Fruit fly (Drosophila melanogaster) whole organism, embryonic: ENCODE results near the gene Reck.
A peak's percentile ranks its signal among the peaks of the same experiment; 100 is the strongest.

Experiments
- Adf1 ChIP-seq: fragments of 200-800 bp; sonication (Bioruptor generic); IDR thresholded peaks from 2 replicates; pipeline ENCODE4 v1.3.6; 2022; ENCODE audit warnings: missing biosample characterization, missing genetic modification characterization
- B-H1 ChIP-seq: fragments of 200-800 bp; sonication (Bioruptor generic); IDR thresholded peaks from 3 replicates; pipeline ENCODE4 v1.3.6; 2022; ENCODE audit warnings: missing biosample characterization, missing genetic modification characterization
- CG10462 ChIP-seq: fragments of 200-800 bp; sonication (Bioruptor generic); optimal IDR thresholded peaks from 2 replicates; lab custom pipeline; 2016; ENCODE audit warnings: missing biosample characterization, missing genetic modification characterization
- CG12104 ChIP-seq: fragments of 200-800 bp; sonication (Bioruptor generic); optimal IDR thresholded peaks from 3 replicates; lab custom pipeline; 2016; ENCODE audit warnings: missing biosample characterization, missing genetic modification characterization
- CG12391 ChIP-seq: fragments of 200-800 bp; sonication (Bioruptor generic); optimal IDR thresholded peaks from 3 replicates; lab custom pipeline; 2018; ENCODE audit warnings: missing biosample characterization, mild to moderate bottlenecking, missing genetic modification characterization, moderate library complexity
- CG12769 ChIP-seq: fragments of 200-800 bp; sonication (Bioruptor generic); optimal IDR thresholded peaks from 2 replicates; lab custom pipeline; 2019; ENCODE audit warnings: missing biosample characterization, mild to moderate bottlenecking, missing genetic modification characterization, moderate library complexity
- CG13287 ChIP-seq: fragments of 200-800 bp; sonication (Bioruptor generic); IDR thresholded peaks from 2 replicates; pipeline ENCODE4 v1.3.6; 2022; ENCODE audit warnings: missing biosample characterization, missing genetic modification characterization; ENCODE audit not compliant: partially characterized antibody
- CG17186 ChIP-seq: fragments of 200-800 bp; sonication (Bioruptor generic); optimal IDR thresholded peaks from 3 replicates; lab custom pipeline; 2017; ENCODE audit warnings: missing biosample characterization, missing genetic modification reagents, missing genetic modification characterization
- CG17328 ChIP-seq: fragments of 200-800 bp; sonication (Bioruptor generic); IDR thresholded peaks from 2 replicates; pipeline ENCODE4 v1.3.6; 2022; ENCODE audit warnings: missing biosample characterization, missing genetic modification characterization
- CG34422 ChIP-seq: fragments of 200-800 bp; sonication (Bioruptor generic); IDR thresholded peaks from 3 replicates; pipeline ENCODE4 v1.3.6; 2022; ENCODE audit warnings: missing biosample characterization, missing genetic modification characterization
- CG3726 ChIP-seq: fragments of 200-800 bp; sonication (Bioruptor generic); IDR thresholded peaks from 3 replicates; pipeline ENCODE4, ENCODE4 v1.3.6; 2022; ENCODE audit warnings: missing biosample characterization, missing genetic modification characterization
- CG3847 ChIP-seq: fragments of 200-800 bp; sonication (Bioruptor generic); IDR thresholded peaks from 2 replicates; pipeline ENCODE4 v1.3.6; 2022; ENCODE audit warnings: missing biosample characterization, missing genetic modification characterization
- CG9215 ChIP-seq: fragments of 200-800 bp; sonication (Bioruptor generic); IDR thresholded peaks from 2 replicates; pipeline ENCODE4 v1.3.6; 2022; ENCODE audit warnings: missing biosample characterization, missing genetic modification characterization
- CG9817 ChIP-seq: fragments of 200-800 bp; sonication (Bioruptor generic); optimal IDR thresholded peaks from 2 replicates; lab custom pipeline; 2018; ENCODE audit warnings: missing biosample characterization, mild to moderate bottlenecking, missing genetic modification characterization, moderate library complexity
- CoRest ChIP-seq: fragments of 200-800 bp; sonication (Bioruptor generic); optimal IDR thresholded peaks from 3 replicates; lab custom pipeline; 2018; ENCODE audit warnings: missing biosample characterization, mild to moderate bottlenecking, missing genetic modification characterization, moderate library complexity
- D ChIP-seq, 2 experiments: fragments of 200-800 bp in 1 of 2; fragments of >200 bp in 1 of 2; sonication (Bioruptor generic) in 1 of 2; optimal IDR thresholded peaks; 2 replicates in 1 of 2; 3 replicates in 1 of 2; lab custom pipeline; 2017; ENCODE audit warnings: mild to moderate bottlenecking in 1 of 2, missing biosample characterization in 1 of 2, missing genetic modification characterization in 1 of 2, missing genetic modification reagents in 1 of 2
- H15 ChIP-seq: fragments of 200-800 bp; sonication (Bioruptor generic); IDR thresholded peaks from 3 replicates; pipeline ENCODE4 v1.3.6; 2022; ENCODE audit warnings: missing biosample characterization, missing genetic modification characterization
- HLH4C ChIP-seq: fragments of 200-800 bp; sonication (Bioruptor generic); IDR thresholded peaks from 3 replicates; pipeline ENCODE4 v1.3.6; 2022; ENCODE audit warnings: missing biosample characterization, missing genetic modification characterization; ENCODE audit not compliant: partially characterized antibody
- Hr39 ChIP-seq: fragments of >200 bp; optimal IDR thresholded peaks from 2 replicates; lab custom pipeline; 2017
- Lhr ChIP-seq: fragments of 200-800 bp; sonication (Bioruptor generic); optimal IDR thresholded peaks from 3 replicates; lab custom pipeline; 2017; ENCODE audit warnings: mild to moderate bottlenecking, missing biosample characterization, missing genetic modification reagents, missing genetic modification characterization
- MBD-R2 ChIP-seq: fragments of 200-800 bp; sonication (Bioruptor generic); IDR thresholded peaks from 2 replicates; pipeline ENCODE4 v1.3.6; 2022; ENCODE audit warnings: missing biosample characterization, missing genetic modification characterization
- Mad ChIP-seq: fragments of 200-800 bp; sonication (Bioruptor generic); optimal IDR thresholded peaks from 2 replicates; lab custom pipeline; 2016; ENCODE audit warnings: missing biosample characterization, missing genetic modification characterization
- Myb ChIP-seq: fragments of 200-800 bp; sonication (Bioruptor generic); optimal IDR thresholded peaks from 2 replicates; lab custom pipeline; 2016; ENCODE audit warnings: missing biosample characterization, missing genetic modification characterization
- Sox102F ChIP-seq: fragments of 200-800 bp; sonication (Bioruptor generic); optimal IDR thresholded peaks from 2 replicates; lab custom pipeline; 2018; ENCODE audit warnings: missing biosample characterization, mild to moderate bottlenecking, missing genetic modification characterization, moderate library complexity
- Sry-δ ChIP-seq: fragments of 200-800 bp; sonication (Bioruptor generic); optimal IDR thresholded peaks from 2 replicates; lab custom pipeline; 2016; ENCODE audit warnings: missing biosample characterization, missing genetic modification characterization
- Stat92E ChIP-seq, 3 experiments: fragments of >200 bp in 2 of 3; fragments of 200-800 bp in 1 of 3; sonication (Bioruptor generic) in 1 of 3; optimal IDR thresholded peaks; 2 replicates each; lab custom pipeline; 2017 to 2019; ENCODE audit warnings: missing biosample characterization in 3 of 3, missing genetic modification characterization in 3 of 3, mild to moderate bottlenecking in 1 of 3, moderate library complexity in 1 of 3
- Vsx1 ChIP-seq: fragments of 200-800 bp; sonication (Bioruptor generic); optimal IDR thresholded peaks from 2 replicates; lab custom pipeline; 2017; ENCODE audit warnings: missing biosample characterization, mild to moderate bottlenecking, missing genetic modification characterization, missing genetic modification reagents
- YL-1 ChIP-seq: fragments of 200-800 bp; sonication (Bioruptor generic); optimal IDR thresholded peaks from 3 replicates; lab custom pipeline; 2017; ENCODE audit warnings: missing biosample characterization, mild to moderate bottlenecking, missing genetic modification characterization
- ap ChIP-seq: fragments of 200-800 bp; sonication (Bioruptor generic); IDR thresholded peaks from 2 replicates; pipeline ENCODE4 v1.3.6; 2022; ENCODE audit warnings: missing biosample characterization, missing genetic modification characterization
- ato ChIP-seq: fragments of 200-800 bp; sonication (Bioruptor generic); IDR thresholded peaks from 2 replicates; pipeline ENCODE4 v1.3.6; 2022; ENCODE audit warnings: missing biosample characterization, missing genetic modification characterization; ENCODE audit not compliant: partially characterized antibody
- bcd ChIP-seq: fragments of 200-800 bp; sonication (Bioruptor generic); optimal IDR thresholded peaks from 2 replicates; lab custom pipeline; 2017; ENCODE audit warnings: missing biosample characterization, mild to moderate bottlenecking, missing genetic modification characterization
- chn ChIP-seq: fragments of 200-800 bp; sonication (Bioruptor generic); optimal IDR thresholded peaks from 2 replicates; lab custom pipeline; 2016; ENCODE audit warnings: missing biosample characterization, missing genetic modification characterization
- ci ChIP-seq: fragments of 200-800 bp; sonication (Bioruptor generic); IDR thresholded peaks from 3 replicates; pipeline ENCODE4 v1.3.6; 2022; ENCODE audit warnings: missing biosample characterization, missing genetic modification characterization
- da ChIP-seq: fragments of 200-800 bp; sonication (Bioruptor generic); optimal IDR thresholded peaks from 2 replicates; lab custom pipeline; 2016; ENCODE audit warnings: missing biosample characterization, missing genetic modification characterization
- eve ChIP-seq, 2 experiments: fragments of >200 bp; optimal IDR thresholded peaks; 2 replicates each; lab custom pipeline; 2017; ENCODE audit warnings: missing biosample characterization in 2 of 2, missing genetic modification characterization in 2 of 2
- fd102C ChIP-seq: fragments of 200-800 bp; sonication (Bioruptor generic); optimal IDR thresholded peaks from 2 replicates; lab custom pipeline; 2018; ENCODE audit warnings: missing biosample characterization, mild to moderate bottlenecking, missing genetic modification characterization, moderate library complexity
- gcm2 ChIP-seq: fragments of 200-800 bp; sonication (Bioruptor generic); optimal IDR thresholded peaks from 2 replicates; lab custom pipeline; 2016; ENCODE audit warnings: missing biosample characterization, missing genetic modification characterization
- inv ChIP-seq: fragments of 200-800 bp; sonication (Bioruptor generic); IDR thresholded peaks from 2 replicates; pipeline ENCODE4 v1.3.6; 2022; ENCODE audit warnings: missing biosample characterization, missing genetic modification characterization; ENCODE audit not compliant: partially characterized antibody
- kni ChIP-seq: fragments of 200-800 bp; sonication (Bioruptor generic); optimal IDR thresholded peaks from 3 replicates; lab custom pipeline; 2017; ENCODE audit warnings: mild to moderate bottlenecking, missing biosample characterization, missing genetic modification reagents, missing genetic modification characterization
- lab ChIP-seq: fragments of 200-800 bp; sonication (Bioruptor generic); optimal IDR thresholded peaks from 3 replicates; lab custom pipeline; 2017; ENCODE audit warnings: missing biosample characterization, missing genetic modification characterization, mild to moderate bottlenecking, moderate library complexity, missing genetic modification reagents
- lbe ChIP-seq: fragments of 200-800 bp; sonication (Bioruptor generic); optimal IDR thresholded peaks from 2 replicates; lab custom pipeline; 2016; ENCODE audit warnings: missing biosample characterization, mild to moderate bottlenecking, missing genetic modification characterization
- lola ChIP-seq, 3 experiments: fragments of >200 bp in 2 of 3; fragments of 200-800 bp in 1 of 3; sonication (Bioruptor generic) in 1 of 3; optimal IDR thresholded peaks; 2 replicates each; lab custom pipeline; 2017 to 2019; ENCODE audit warnings: missing biosample characterization in 3 of 3, missing genetic modification characterization in 3 of 3, mild to moderate bottlenecking in 1 of 3, moderate library complexity in 1 of 3
- nmo ChIP-seq: fragments of 200-800 bp; sonication (Bioruptor generic); optimal IDR thresholded peaks from 2 replicates; lab custom pipeline; 2018; ENCODE audit warnings: missing biosample characterization, mild to moderate bottlenecking, missing genetic modification characterization, moderate library complexity
- row ChIP-seq: fragments of 200-800 bp; sonication (Bioruptor generic); IDR thresholded peaks from 3 replicates; pipeline ENCODE4 v1.3.6; 2022; ENCODE audit warnings: missing biosample characterization, missing genetic modification characterization
- sd ChIP-seq: fragments of 200-800 bp; sonication (Bioruptor generic); optimal IDR thresholded peaks from 3 replicates; lab custom pipeline; 2018; ENCODE audit warnings: missing biosample characterization, mild to moderate bottlenecking, missing genetic modification characterization, moderate library complexity
- slbo ChIP-seq: fragments of 200-800 bp; sonication (Bioruptor generic); IDR thresholded peaks from 2 replicates; pipeline ENCODE4 v1.3.6; 2022; ENCODE audit warnings: missing biosample characterization, missing genetic modification characterization
- sr ChIP-seq: fragments of 200-800 bp; sonication (Bioruptor generic); IDR thresholded peaks from 3 replicates; pipeline ENCODE4 v1.3.6; 2022; ENCODE audit warnings: missing biosample characterization, missing genetic modification characterization
- twi ChIP-seq: fragments of 200-800 bp; optimal IDR thresholded peaks from 2 replicates; lab custom pipeline; 2019; ENCODE audit warnings: missing biosample characterization, mild to moderate bottlenecking, missing genetic modification characterization, moderate library complexity

Reck gene

DNA sequence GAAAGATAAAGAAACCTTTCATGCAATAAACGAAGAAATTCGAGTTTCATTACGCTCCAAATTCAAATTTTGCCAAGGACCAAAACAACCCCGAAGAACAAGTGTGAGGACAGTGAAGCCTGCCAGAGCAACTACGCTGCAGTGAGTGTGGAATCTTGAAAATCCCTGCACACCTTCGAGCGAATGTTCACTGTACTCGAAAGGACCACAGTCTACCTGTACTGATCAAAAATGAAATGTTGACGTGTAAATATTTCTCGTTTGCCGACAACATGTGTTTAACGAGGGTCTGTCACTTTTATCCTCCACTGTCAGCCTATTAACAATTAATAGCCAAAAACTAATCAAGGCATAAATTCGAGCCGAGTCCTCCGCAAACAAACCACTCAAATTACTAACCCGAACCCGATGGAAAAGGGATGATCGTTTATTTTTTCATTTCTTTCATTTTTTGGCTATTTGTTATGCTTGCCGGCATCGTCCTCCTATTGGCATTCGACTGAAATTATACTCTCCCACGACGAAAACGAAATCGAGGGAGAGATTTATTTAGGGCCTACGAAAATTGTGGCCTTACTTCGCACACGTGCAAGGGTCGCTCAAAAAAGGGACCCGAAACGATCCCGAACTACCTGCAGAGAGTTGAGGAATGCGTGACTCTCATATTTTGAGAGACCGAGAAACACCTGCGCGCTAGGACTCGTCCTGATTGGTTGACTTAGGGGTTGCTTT lies 41.8 kb downstream of the Reck start (continued):
- TF ChIP-seq D (optimal IDR thresholded peaks at IDR 0.05; lab: Kevin White, UChicago) (peak; percentile 31), D (GFP tag; optimal IDR thresholded peaks at IDR 0.05; lab: Kevin White, UChicago) (peak; percentile 32), Stat92E (GFP tag; optimal IDR thresholded peaks at IDR 0.05; lab: Kevin White, UChicago) (no peak), CG9215 (no peak), gcm2 (GFP tag; lab: Kevin White, UChicago) (no peak), Sox102F (GFP tag; lab: Kevin White, UChicago) (no peak), Mad (GFP tag; lab: Kevin White, UChicago) (no peak), fd102C (GFP tag; lab: Kevin White, UChicago) (no peak), Adf1 (GFP tag; lab: Robert Waterston, UW) (no peak), Hr39 (lab: Kevin White, UChicago) (no peak), CG3726 (GFP tag; lab: Robert Waterston, UW) (no peak), CG12104 (GFP tag; lab: Kevin White, UChicago) (no peak), ci (GFP tag; lab: Robert Waterston, UW) (0 out of 3 replicates have a peak, but pooled peaks have one; percentile 16), CG12391 (peak; percentile 41), bcd (GFP tag; lab: Kevin White, UChicago) (no peak), Sry-δ (GFP tag; lab: Kevin White, UChicago) (no peak), sr (GFP tag; lab: Robert Waterston, UW) (no peak), da (GFP tag; lab: Kevin White, UChicago) (no peak), Vsx1 (GFP tag; lab: Kevin White, UChicago) (no peak), HLH4C (GFP tag; lab: Robert Waterston, UW) (no peak), Myb (GFP tag; lab: Kevin White, UChicago) (no peak), YL-1 (GFP tag; lab: Kevin White, UChicago) (no peak), sd (tag; lab: Kevin White, UChicago) (no peak), inv (GFP tag; lab: Robert Waterston, UW) (no peak), H15 (GFP tag; lab: Robert Waterston, UW) (no peak), chn (GFP tag; lab: Kevin White, UChicago) (peak; percentile 20), CG10462 (GFP tag; lab: Kevin White, UChicago) (no peak), ap (GFP tag; lab: Robert Waterston, UW) (0 out of 2 replicates have a peak, but pooled peaks have one; percentile 2), row (peak; percentile 64), CG34422 (GFP tag; lab: Robert Waterston, UW) (no peak), B-H1 (GFP tag; lab: Robert Waterston, UW) (no peak), slbo (GFP tag; lab: Robert Waterston, UW) (no peak), kni (GFP tag; lab: Kevin White, UChicago) (peak; percentile 86), eve (GFP tag; optimal IDR thresholded peaks at IDR 0.05; lab: Kevin White, UChicago) (no peak), Lhr (no peak), CG9817 (tag; lab: Kevin White, UChicago) (no peak), lab (GFP tag; lab: Kevin White, UChicago) (no peak), lbe (GFP tag; lab: Kevin White, UChicago) (no peak), CG17186 (no peak), CoRest (tag; lab: Kevin White, UChicago) (peak; percentile 1), lola (GFP tag; optimal IDR thresholded peaks at IDR 0.05; lab: Kevin White, UChicago) (peak in 1 of 3 experiments; percentile 57), CG3847 (GFP tag; lab: Robert Waterston, UW) (no peak), CG13287 (GFP tag; lab: Robert Waterston, UW) (no peak), CG12769 (tag; lab: Kevin White, UChicago) (no peak), nmo (GFP tag; lab: Kevin White, UChicago) (peak; percentile 11), twi (tag; lab: Kevin White, UChicago) (peak; percentile 78), CG17328 (GFP tag; lab: Robert Waterston, UW) (peak; percentile 51), ato (GFP tag; lab: Robert Waterston, UW) (no peak), MBD-R2 (GFP tag; lab: Robert Waterston, UW) (no peak)
